Fruit fly (Drosophila melanogaster) whole organism, embryonic: Measurements from ENCODE around the gene alphaCOP.

Experiments used
- Abd-B ChIP-seq: fragments of 200-800 bp; sonication (Bioruptor generic); optimal IDR thresholded peaks from 2 replicates; lab custom pipeline; 2018; ENCODE audit warnings: missing biosample characterization, mild to moderate bottlenecking, missing genetic modification characterization, moderate library complexity
- Ada2b ChIP-seq: fragments of 200-800 bp; sonication (Bioruptor generic); IDR thresholded peaks from 2 replicates; pipeline ENCODE4 v1.3.6; 2022; ENCODE audit warnings: missing biosample characterization, missing genetic modification characterization
- CG10267 ChIP-seq: fragments of 200-800 bp; sonication (Bioruptor generic); optimal IDR thresholded peaks from 2 replicates; lab custom pipeline; 2018; ENCODE audit warnings: missing biosample characterization, mild to moderate bottlenecking, missing genetic modification characterization, moderate library complexity
- CG10366 ChIP-seq: fragments of 200-800 bp; sonication (Bioruptor generic); IDR thresholded peaks from 2 replicates; pipeline ENCODE4 v1.3.6; 2022; ENCODE audit warnings: missing biosample characterization, missing genetic modification characterization
- CG11723 ChIP-seq: fragments of 200-800 bp; sonication (Bioruptor generic); optimal IDR thresholded peaks from 2 replicates; lab custom pipeline; 2017; ENCODE audit warnings: missing biosample characterization, mild to moderate bottlenecking, missing genetic modification characterization
- CG12104 ChIP-seq: fragments of 200-800 bp; sonication (Bioruptor generic); optimal IDR thresholded peaks from 3 replicates; lab custom pipeline; 2016; ENCODE audit warnings: missing biosample characterization, missing genetic modification characterization
- CG12659 ChIP-seq: fragments of 200-800 bp; sonication (Bioruptor generic); optimal IDR thresholded peaks from 3 replicates; lab custom pipeline; 2017; ENCODE audit warnings: mild to moderate bottlenecking, missing biosample characterization, missing genetic modification reagents, missing genetic modification characterization
- CG17829 ChIP-seq: fragments of 200-800 bp; optimal IDR thresholded peaks from 2 replicates; lab custom pipeline; 2019; ENCODE audit warnings: missing biosample characterization, mild to moderate bottlenecking, missing genetic modification characterization, moderate library complexity
- CG17912 ChIP-seq: fragments of 200-800 bp; sonication (Bioruptor generic); optimal IDR thresholded peaks from 2 replicates; lab custom pipeline; 2018; ENCODE audit warnings: missing biosample characterization, mild to moderate bottlenecking, missing genetic modification characterization
- CG18476 ChIP-seq: fragments of 200-800 bp; sonication (Bioruptor generic); optimal IDR thresholded peaks from 2 replicates; lab custom pipeline; 2016; ENCODE audit warnings: missing biosample characterization, mild to moderate bottlenecking, missing genetic modification characterization
- CG2120 ChIP-seq: fragments of 200-800 bp; sonication (Bioruptor generic); optimal IDR thresholded peaks from 3 replicates; lab custom pipeline; 2016; ENCODE audit warnings: missing biosample characterization, missing genetic modification characterization
- CG2202 ChIP-seq: fragments of 200-800 bp; sonication (Bioruptor generic); optimal IDR thresholded peaks from 2 replicates; lab custom pipeline; 2018; ENCODE audit warnings: missing biosample characterization, mild to moderate bottlenecking, missing genetic modification characterization
- CG31365 ChIP-seq: fragments of 200-800 bp; sonication (Bioruptor generic); optimal IDR thresholded peaks from 2 replicates; lab custom pipeline; 2018; ENCODE audit warnings: missing biosample characterization, mild to moderate bottlenecking, missing genetic modification characterization
- CG6272 ChIP-seq: fragments of 200-800 bp; sonication (Bioruptor generic); IDR thresholded peaks from 2 replicates; pipeline ENCODE4 v1.3.6; 2022; ENCODE audit warnings: missing biosample characterization, missing genetic modification characterization
- CG8089 ChIP-seq: fragments of 200-800 bp; sonication (Bioruptor generic); optimal IDR thresholded peaks from 3 replicates; lab custom pipeline; 2016; ENCODE audit warnings: missing biosample characterization, missing genetic modification characterization
- CG8281 ChIP-seq: fragments of 200-800 bp; sonication (Bioruptor generic); optimal IDR thresholded peaks from 2 replicates; lab custom pipeline; 2018; ENCODE audit warnings: missing biosample characterization, mild to moderate bottlenecking, missing genetic modification characterization, moderate library complexity
- CG9876 ChIP-seq: fragments of 200-800 bp; sonication (Bioruptor generic); optimal IDR thresholded peaks from 2 replicates; lab custom pipeline; 2016; ENCODE audit warnings: missing biosample characterization, missing genetic modification characterization
- ERR ChIP-seq: fragments of 200-800 bp; sonication (Bioruptor generic); optimal IDR thresholded peaks from 2 replicates; lab custom pipeline; 2016; ENCODE audit warnings: missing biosample characterization, missing genetic modification characterization
- Elba2 ChIP-seq: fragments of 200-800 bp; sonication (Bioruptor generic); optimal IDR thresholded peaks from 3 replicates; lab custom pipeline; 2016; ENCODE audit warnings: missing biosample characterization, missing genetic modification characterization
- Fer1 ChIP-seq: fragments of 200-800 bp; sonication (Bioruptor generic); optimal IDR thresholded peaks from 2 replicates; lab custom pipeline; 2017; ENCODE audit warnings: missing biosample characterization, mild to moderate bottlenecking, missing genetic modification characterization
- Fer3 ChIP-seq: fragments of 200-800 bp; sonication (Bioruptor generic); optimal IDR thresholded peaks from 2 replicates; lab custom pipeline; 2018; ENCODE audit warnings: missing biosample characterization, mild to moderate bottlenecking, missing genetic modification characterization, moderate library complexity
- HLH3B ChIP-seq: fragments of 200-800 bp; sonication (Bioruptor generic); IDR thresholded peaks from 2 replicates; pipeline ENCODE4 v1.3.6; 2022; ENCODE audit warnings: missing biosample characterization, missing genetic modification characterization
- HmgZ ChIP-seq: fragments of 200-800 bp; sonication (Bioruptor generic); optimal IDR thresholded peaks from 2 replicates; lab custom pipeline; 2018; ENCODE audit warnings: missing biosample characterization, mild to moderate bottlenecking, missing genetic modification characterization
- Hr39 ChIP-seq: fragments of >200 bp; optimal IDR thresholded peaks from 2 replicates; lab custom pipeline; 2017
- Hr78 ChIP-seq, 2 experiments: fragments of 200-800 bp in 1 of 2; fragments of >200 bp in 1 of 2; sonication (Bioruptor generic) in 1 of 2; optimal IDR thresholded peaks; 2 replicates each; lab custom pipeline; 2017 to 2019; ENCODE audit warnings: missing biosample characterization in 2 of 2, missing genetic modification characterization in 2 of 2, mild to moderate bottlenecking in 1 of 2, moderate library complexity in 1 of 2
- Lhr ChIP-seq: fragments of 200-800 bp; sonication (Bioruptor generic); optimal IDR thresholded peaks from 3 replicates; lab custom pipeline; 2017; ENCODE audit warnings: mild to moderate bottlenecking, missing biosample characterization, missing genetic modification reagents, missing genetic modification characterization
- MBD-R2 ChIP-seq: fragments of 200-800 bp; sonication (Bioruptor generic); IDR thresholded peaks from 2 replicates; pipeline ENCODE4 v1.3.6; 2022; ENCODE audit warnings: missing biosample characterization, missing genetic modification characterization
- MESR4 ChIP-seq: fragments of 200-800 bp; sonication (Bioruptor generic); optimal IDR thresholded peaks from 2 replicates; lab custom pipeline; 2018; ENCODE audit warnings: missing biosample characterization, mild to moderate bottlenecking, missing genetic modification characterization, moderate library complexity
- Max ChIP-seq: fragments of 200-800 bp; sonication (Bioruptor generic); optimal IDR thresholded peaks from 2 replicates; lab custom pipeline; 2016; ENCODE audit warnings: missing biosample characterization, mild to moderate bottlenecking, missing genetic modification characterization
- Med ChIP-seq: fragments of 200-800 bp; sonication (Bioruptor generic); peaks from one replicate; lab custom pipeline; 2016; ENCODE audit warnings: missing biosample characterization, missing genetic modification characterization, mild to moderate bottlenecking, inconsistent platforms, moderate library complexity
- Meics ChIP-seq: fragments of 200-800 bp; sonication (Bioruptor generic); optimal IDR thresholded peaks from 2 replicates; lab custom pipeline; 2017; ENCODE audit warnings: missing biosample characterization, mild to moderate bottlenecking, missing genetic modification characterization
- Nf-YC ChIP-seq: fragments of 200-800 bp; optimal IDR thresholded peaks from 3 replicates; lab custom pipeline; 2019; ENCODE audit warnings: missing biosample characterization, mild to moderate bottlenecking, missing genetic modification characterization, moderate library complexity
- al ChIP-seq: fragments of 200-800 bp; sonication (Bioruptor generic); IDR thresholded peaks from 2 replicates; pipeline ENCODE4 v1.3.6; 2022; ENCODE audit warnings: missing biosample characterization, missing genetic modification characterization
- amos ChIP-seq: fragments of 200-800 bp; sonication (Bioruptor generic); IDR thresholded peaks from 2 replicates; pipeline ENCODE4 v1.3.6; 2022; ENCODE audit warnings: missing biosample characterization, missing genetic modification characterization; ENCODE audit not compliant: partially characterized antibody
- ara ChIP-seq: fragments of 200-800 bp; sonication (Bioruptor generic); IDR thresholded peaks from 2 replicates; pipeline ENCODE4 v1.3.6; 2022; ENCODE audit warnings: missing biosample characterization, missing genetic modification characterization
- bigmax ChIP-seq: fragments of 200-800 bp; sonication (Bioruptor generic); optimal IDR thresholded peaks from 2 replicates; lab custom pipeline; 2018; ENCODE audit warnings: missing biosample characterization, mild to moderate bottlenecking, missing genetic modification characterization
- bowl ChIP-seq: fragments of 200-800 bp; sonication (Bioruptor generic); IDR thresholded peaks from 2 replicates; pipeline ENCODE4 v1.3.6; 2022; ENCODE audit warnings: missing biosample characterization, missing genetic modification characterization
- chinmo ChIP-seq: fragments of 200-800 bp; sonication (Bioruptor generic); IDR thresholded peaks from 4 replicates; pipeline ENCODE4 v1.3.6; 2022; ENCODE audit warnings: missing biosample characterization, missing genetic modification characterization; ENCODE audit not compliant: partially characterized antibody
- gcm2 ChIP-seq: fragments of 200-800 bp; sonication (Bioruptor generic); optimal IDR thresholded peaks from 2 replicates; lab custom pipeline; 2016; ENCODE audit warnings: missing biosample characterization, missing genetic modification characterization
- gfzf ChIP-seq: fragments of 200-800 bp; sonication (Bioruptor generic); optimal IDR thresholded peaks from 2 replicates; lab custom pipeline; 2016; ENCODE audit warnings: missing biosample characterization, mild to moderate bottlenecking, missing genetic modification characterization, moderate library complexity
- grau ChIP-seq: fragments of 200-800 bp; optimal IDR thresholded peaks from 3 replicates; lab custom pipeline; 2019; ENCODE audit warnings: missing biosample characterization, mild to moderate bottlenecking, missing genetic modification characterization, moderate library complexity
- grn ChIP-seq: fragments of 200-800 bp; sonication (Bioruptor generic); optimal IDR thresholded peaks from 3 replicates; lab custom pipeline; 2017; ENCODE audit warnings: missing biosample characterization, missing genetic modification characterization
- gsb-n ChIP-seq: fragments of 200-800 bp; sonication (Bioruptor generic); optimal IDR thresholded peaks from 3 replicates; lab custom pipeline; 2018; ENCODE audit warnings: missing biosample characterization, mild to moderate bottlenecking, missing genetic modification characterization
- ham ChIP-seq: fragments of 200-800 bp; sonication (Bioruptor generic); IDR thresholded peaks from 2 replicates; pipeline ENCODE4 v1.3.6; 2022; ENCODE audit warnings: missing biosample characterization, missing genetic modification characterization
- hbn ChIP-seq: fragments of 200-800 bp; sonication (Bioruptor generic); IDR thresholded peaks from 2 replicates; pipeline ENCODE4 v1.3.6; 2022; ENCODE audit warnings: missing biosample characterization, missing genetic modification characterization; ENCODE audit not compliant: partially characterized antibody
- otp ChIP-seq: fragments of 200-800 bp; sonication (Bioruptor generic); IDR thresholded peaks from 3 replicates; pipeline ENCODE4, ENCODE4 v1.3.6; 2022; ENCODE audit warnings: missing biosample characterization, missing genetic modification characterization
- pnt ChIP-seq: fragments of 200-800 bp; sonication (Bioruptor generic); optimal IDR thresholded peaks from 3 replicates; lab custom pipeline; 2016; ENCODE audit warnings: missing biosample characterization, missing genetic modification characterization
- pzg ChIP-seq: fragments of 200-800 bp; sonication (Bioruptor generic); optimal IDR thresholded peaks from 3 replicates; lab custom pipeline; 2018; ENCODE audit warnings: missing biosample characterization, mild to moderate bottlenecking, missing genetic modification characterization, moderate library complexity
- shn ChIP-seq: fragments of 200-800 bp; sonication (Bioruptor generic); optimal IDR thresholded peaks from 3 replicates; lab custom pipeline; 2016; ENCODE audit warnings: missing biosample characterization, missing genetic modification characterization
- trh ChIP-seq: fragments of 200-800 bp; sonication (Bioruptor generic); optimal IDR thresholded peaks from 2 replicates; lab custom pipeline; 2016; ENCODE audit warnings: missing biosample characterization, missing genetic modification characterization
- unc-4 ChIP-seq: fragments of 200-800 bp; sonication (Bioruptor generic); IDR thresholded peaks from 2 replicates; pipeline ENCODE4 v1.3.6; 2022; ENCODE audit warnings: missing biosample characterization, missing genetic modification characterization; ENCODE audit not compliant: partially characterized antibody

The alphaCOP gene

DNA sequence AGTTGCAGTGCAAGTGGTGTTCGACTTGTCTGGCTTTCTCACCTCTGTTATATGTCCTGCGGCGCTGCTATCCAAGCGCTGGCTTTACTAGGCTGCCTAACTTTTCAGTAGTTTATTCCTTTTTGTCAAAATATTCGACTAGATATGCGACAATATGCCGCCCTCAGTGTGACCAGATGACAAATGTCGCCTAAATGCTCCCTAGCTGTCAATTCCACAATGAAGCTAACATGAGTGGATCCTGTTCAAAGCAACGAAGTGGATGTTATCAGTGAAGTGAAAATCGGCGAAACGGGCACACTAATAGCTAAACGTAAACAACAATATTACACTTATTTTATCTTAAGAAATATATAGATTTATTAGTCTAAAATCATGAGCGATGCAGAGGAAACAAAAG, 19.9 kb upstream of the alphaCOP start, which contains the start of the genes Srrm234 and CG7974:
Gene Srrm234, minus strand, starts transcription at position 189 of the 400 bp plus-strand sequence.
Gene CG7974, plus strand, starts transcription at position 263 of the 400 bp plus-strand sequence.
- TF ChIP-seq shn (GFP tag; lab: Kevin White, UChicago) (no peak), unc-4 (GFP tag; lab: Robert Waterston, UW) (0 out of 2 replicates have a peak, but pooled peaks have one; percentile 19), CG6272 (GFP tag; lab: Robert Waterston, UW) (no peak), Hr39 (lab: Kevin White, UChicago) (no peak), bigmax (GFP tag; lab: Kevin White, UChicago) (peak; percentile 46), MESR4 (peak; percentile 84), gfzf (GFP tag; lab: Kevin White, UChicago) (peak; percentile 88), CG12104 (GFP tag; lab: Kevin White, UChicago) (no peak), ham (GFP tag; lab: Robert Waterston, UW) (no peak), Fer3 (tag; lab: Kevin White, UChicago) (no peak), MBD-R2 (GFP tag; lab: Robert Waterston, UW) (peak; percentile 93), CG18476 (GFP tag; lab: Kevin White, UChicago) (no peak), Med (GFP tag; lab: Kevin White, UChicago) (peak; percentile 78), ERR (GFP tag; lab: Kevin White, UChicago) (no peak), grn (GFP tag; lab: Kevin White, UChicago) (no peak), gsb-n (no peak), CG9876 (GFP tag; lab: Kevin White, UChicago) (no peak), trh (GFP tag; lab: Kevin White, UChicago) (no peak), al (GFP tag; lab: Robert Waterston, UW) (no peak), otp (GFP tag; lab: Robert Waterston, UW) (no peak), CG10267 (peak; percentile 37), CG2202 (tag; lab: Kevin White, UChicago) (no peak), hbn (GFP tag; lab: Robert Waterston, UW) (peak; percentile 49), chinmo (GFP tag; lab: Robert Waterston, UW) (0 out of 4 replicates have a peak, but pooled peaks have one; percentile 5), Elba2 (peak; percentile 94), CG17912 (GFP tag; lab: Kevin White, UChicago) (peak; percentile 2), CG2120 (GFP tag; lab: Kevin White, UChicago) (no peak), Lhr (GFP tag; lab: Kevin White, UChicago) (peak; percentile 5), CG12659 (peak; percentile 38), pnt (no peak), pzg (peak; percentile 85), CG17829 (tag; lab: Kevin White, UChicago) (peak; percentile 27), HmgZ (peak; percentile 20), Nf-YC (peak; percentile 13), ara (GFP tag; lab: Robert Waterston, UW) (no peak), CG8089 (no peak), Meics (GFP tag; lab: Kevin White, UChicago) (no peak), gcm2 (GFP tag; lab: Kevin White, UChicago) (no peak), CG10366 (GFP tag; lab: Robert Waterston, UW) (no peak), bowl (GFP tag; lab: Robert Waterston, UW) (no peak), Max (GFP tag; lab: Kevin White, UChicago) (peak; percentile 3), CG8281 (tag; lab: Kevin White, UChicago) (no peak), HLH3B (GFP tag; lab: Robert Waterston, UW) (no peak), CG11723 (no peak), CG31365 (tag; lab: Kevin White, UChicago) (no peak), Fer1 (peak; percentile 12), Abd-B (no peak), amos (GFP tag; lab: Robert Waterston, UW) (peak; percentile 38; the same call in 1 of the 2 replicates), Ada2b (GFP tag; lab: Robert Waterston, UW) (no peak), grau (tag; lab: Kevin White, UChicago) (peak; percentile 4), Hr78 (GFP tag; optimal IDR thresholded peaks at IDR 0.05; lab: Kevin White, UChicago) (no peak)
